Worm (Caenorhabditis elegans) whole organism, midembryonic: ENCODE measurements around the gene F18E3.11.

Experiments used
- T22C8.4 ChIP-seq: fragments of 200-800 bp; sonication (Bioruptor generic); IDR thresholded peaks from 2 replicates; pipeline ENCODE4 v1.3.6; 2022; ENCODE audit warnings: missing genetic modification characterization, missing compliant biosample characterization
- cog-1 ChIP-seq: sonication (generic microtip); optimal IDR thresholded peaks from 2 replicates; lab custom pipeline; 2016; ENCODE audit warnings: missing genetic modification characterization, missing compliant biosample characterization
- flt-1 ChIP-seq: fragments of 200-800 bp; sonication (Bioruptor generic); IDR thresholded peaks from 2 replicates; pipeline ENCODE4 v1.3.6; 2022; ENCODE audit warnings: missing genetic modification characterization, missing compliant biosample characterization
- klf-2 ChIP-seq: fragments of 200-800 bp; sonication (Bioruptor generic); conservative IDR thresholded peaks from 2 replicates; pipeline ENCODE4 v1.3.6; 2022; ENCODE audit warnings: missing genetic modification reagents, missing genetic modification characterization, missing compliant biosample characterization
- med-1 ChIP-seq: sonication (generic microtip); optimal IDR thresholded peaks from 2 replicates; lab custom pipeline; 2017; ENCODE audit warnings: missing genetic modification characterization, mild to moderate bottlenecking, missing compliant biosample characterization, antibody characterized with exemption, missing genetic modification reagents; ENCODE audit not compliant: insufficient read depth
- ref-1 ChIP-seq: fragments of 200-800 bp; sonication (Bioruptor generic); conservative IDR thresholded peaks from 2 replicates; pipeline ENCODE4 v1.3.6; 2022; ENCODE audit warnings: missing genetic modification reagents, missing genetic modification characterization, missing compliant biosample characterization
- tab-1 ChIP-seq: fragments of 200-800 bp; sonication (Bioruptor generic); IDR thresholded peaks from 2 replicates; pipeline ENCODE4 v1.3.6; 2022; ENCODE audit warnings: missing genetic modification characterization, missing compliant biosample characterization
- ztf-23 ChIP-seq: fragments of 200-800 bp; sonication (Bioruptor generic); IDR thresholded peaks from 2 replicates; pipeline ENCODE4 v1.3.6; 2022; ENCODE audit warnings: missing genetic modification reagents, missing genetic modification characterization, missing compliant biosample characterization
- ztf-29 ChIP-seq: fragments of 200-800 bp; sonication (Bioruptor generic); IDR thresholded peaks from 2 replicates; pipeline ENCODE4 v1.3.6; 2022; ENCODE audit warnings: missing genetic modification reagents, missing genetic modification characterization, missing compliant biosample characterization

F18E3.11 gene

DNA sequence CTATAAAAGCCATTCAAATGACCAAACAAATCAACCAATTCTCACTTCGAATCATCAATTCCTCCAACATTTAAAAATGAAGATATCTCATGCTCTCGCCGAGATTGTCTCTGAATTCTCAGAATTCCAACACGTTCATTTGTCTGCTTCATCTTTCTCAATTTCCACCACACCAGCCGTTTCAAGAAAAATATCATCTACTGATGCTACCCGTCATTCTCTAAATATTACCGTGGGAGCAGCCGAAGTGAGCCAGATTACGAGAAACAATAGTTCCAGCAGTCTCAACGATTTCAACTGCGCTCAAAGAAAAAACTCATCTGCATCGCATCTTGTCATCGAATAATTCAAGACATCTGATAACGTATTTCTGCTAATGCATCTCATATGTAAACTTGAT, 1.6 kb downstream of the F18E3.11 start, which contains the start of gene F18E3.12:
F18E3.12 (plus strand) TSS at position 77 of the 400 bp plus-strand sequence.
- TF ChIP-seq T22C8.4 (GFP tag; lab: Robert Waterston, UW) (no peak), cog-1 (no peak), ztf-23 (GFP tag; lab: Robert Waterston, UW) (no peak), flt-1 (GFP tag; lab: Robert Waterston, UW) (no peak), ztf-29 (GFP tag; lab: Robert Waterston, UW) (no peak), ref-1 (GFP tag; lab: Robert Waterston, UW) (no peak)

DNA sequence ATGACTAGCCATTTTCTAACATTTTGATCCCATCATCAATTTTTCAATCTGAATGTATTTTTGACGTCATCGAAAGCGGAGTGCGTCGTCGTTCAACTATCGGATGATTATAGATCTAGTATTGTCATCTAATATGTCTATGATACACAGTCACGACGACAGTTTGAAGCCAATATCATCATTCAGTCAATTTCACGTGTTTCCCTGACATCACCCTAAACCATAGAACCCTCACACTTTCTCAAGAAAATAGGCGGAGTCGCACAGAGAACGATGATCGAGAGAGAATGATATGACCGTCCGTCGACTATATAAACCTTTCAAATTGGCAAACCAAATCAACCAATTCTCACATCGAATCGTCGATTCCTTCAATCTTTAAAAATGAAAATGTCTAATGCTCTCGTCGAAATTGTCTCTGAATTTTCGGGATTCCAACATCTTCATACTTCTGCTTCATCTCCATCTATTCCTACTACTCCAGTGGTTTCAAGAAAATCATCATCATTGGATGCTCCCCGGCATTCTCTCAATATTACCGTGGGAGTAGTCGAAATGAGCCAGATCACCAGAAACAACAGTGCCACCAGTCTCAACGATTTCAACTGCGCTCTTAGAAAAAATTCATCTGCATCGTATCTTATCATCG, 2.6 kb downstream of the F18E3.11 start, which contains the start of gene F18E3.13:
F18E3.13 (plus strand) TSS at position 385 of the 649 bp plus-strand sequence.
- TF ChIP-seq ztf-23 (GFP tag; lab: Robert Waterston, UW) (no peak), cog-1 (no peak), T22C8.4 (GFP tag; lab: Robert Waterston, UW) (no peak), ztf-29 (GFP tag; lab: Robert Waterston, UW) (no peak), med-1 (GFP tag; lab: Kevin White, UChicago) (no peak), flt-1 (GFP tag; lab: Robert Waterston, UW) (no peak), ref-1 (GFP tag; lab: Robert Waterston, UW) (no peak), tab-1 (GFP tag; lab: Robert Waterston, UW) (no peak), klf-2 (GFP tag; lab: Robert Waterston, UW) (no peak)

DNA sequence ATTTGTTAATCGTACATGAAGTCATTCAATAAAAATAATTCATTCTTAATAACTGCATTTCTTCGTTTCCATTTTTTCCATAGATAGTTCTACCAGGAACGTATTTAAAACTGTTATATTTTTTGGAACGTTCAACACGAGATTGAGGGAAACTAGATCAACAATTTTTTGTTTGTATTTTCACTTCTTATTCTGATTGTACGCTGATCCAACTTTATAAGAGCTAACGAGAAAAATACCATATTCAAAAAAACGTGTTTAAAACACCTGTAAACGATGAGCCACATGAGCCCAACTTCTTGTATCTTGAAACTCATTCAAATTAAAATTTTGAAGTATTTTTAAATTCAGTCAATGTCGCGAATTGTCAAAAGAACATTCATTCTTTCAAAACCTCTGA, 3.3 kb downstream of the F18E3.11 start:
- TF ChIP-seq tab-1 (GFP tag; lab: Robert Waterston, UW): no peak
- no peak for TF ChIP-seq flt-1 (GFP tag; lab: Robert Waterston, UW)
- TF ChIP-seq T22C8.4 (GFP tag; lab: Robert Waterston, UW): no peak
- no peak for TF ChIP-seq klf-2 (GFP tag; lab: Robert Waterston, UW)
- TF ChIP-seq cog-1: no peak
- no peak for TF ChIP-seq ztf-29 (GFP tag; lab: Robert Waterston, UW)
- no peak for TF ChIP-seq ref-1 (GFP tag; lab: Robert Waterston, UW)
- no peak for TF ChIP-seq med-1 (GFP tag; lab: Kevin White, UChicago)
- TF ChIP-seq ztf-23 (GFP tag; lab: Robert Waterston, UW): no peak

DNA sequence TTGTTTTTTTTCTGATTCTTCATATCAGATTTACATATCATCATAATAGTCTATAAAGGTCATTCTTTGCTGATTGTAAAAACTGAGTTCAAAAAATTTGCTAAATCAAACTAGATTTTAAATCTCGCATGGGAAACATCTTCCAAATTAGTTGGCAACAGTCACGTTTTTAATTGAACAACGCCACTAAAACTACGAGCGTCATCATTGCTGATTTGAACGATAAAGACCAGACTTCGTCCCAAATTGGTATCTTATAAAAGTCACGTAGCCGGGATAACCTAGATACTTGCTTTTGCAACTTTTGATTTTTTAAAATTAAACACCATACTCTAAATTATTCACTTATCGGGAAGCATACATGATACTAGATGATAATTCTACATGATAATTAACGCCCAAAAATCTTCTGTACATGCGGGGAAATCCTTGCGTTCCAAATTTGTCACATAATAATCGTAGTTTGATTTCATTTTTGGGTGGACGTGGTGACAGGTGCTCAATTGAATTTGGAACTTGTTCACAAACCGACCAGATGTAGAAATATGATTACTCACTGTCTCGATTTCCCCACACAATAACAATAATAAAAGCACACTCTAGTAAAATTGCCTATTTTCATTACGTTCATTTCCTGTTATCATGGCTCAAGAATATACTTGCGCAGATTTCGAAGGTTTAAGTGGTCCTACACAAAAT, 3.9 kb downstream of the F18E3.11 start, which contains the start of gene srw-67:
srw-67 (plus strand) TSS at position 643 of the 699 bp plus-strand sequence.
- TF ChIP-seq cog-1 (no peak), klf-2 (GFP tag; lab: Robert Waterston, UW) (no peak), ref-1 (GFP tag; lab: Robert Waterston, UW) (no peak), ztf-29 (GFP tag; lab: Robert Waterston, UW) (no peak), flt-1 (GFP tag; lab: Robert Waterston, UW) (no peak), ztf-23 (GFP tag; lab: Robert Waterston, UW) (no peak), T22C8.4 (GFP tag; lab: Robert Waterston, UW) (no peak)

DNA sequence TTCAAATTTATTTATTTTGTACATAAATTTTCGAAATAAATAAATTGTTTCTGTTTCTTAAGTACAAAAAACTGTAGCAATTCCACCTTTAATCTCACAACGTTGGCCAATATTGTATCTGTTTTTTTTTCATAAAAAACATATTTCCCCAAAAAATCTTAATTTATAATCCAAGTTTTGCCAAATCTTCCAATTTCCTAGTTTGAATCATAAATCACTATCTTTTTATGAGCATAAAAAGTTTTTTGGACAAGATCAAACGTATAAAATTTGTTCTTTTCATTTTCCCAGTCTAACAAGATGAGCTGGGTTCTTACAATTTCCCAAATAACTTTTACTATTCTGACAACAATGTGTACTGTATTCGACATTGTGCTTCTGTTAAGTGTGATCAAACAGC, 6.9 kb downstream of the F18E3.11 start, which contains the start of gene srxa-4:
srxa-4 (plus strand) TSS at position 301 of the 400 bp plus-strand sequence.
- TF ChIP-seq ref-1 (GFP tag; lab: Robert Waterston, UW): no peak
- no peak for TF ChIP-seq klf-2 (GFP tag; lab: Robert Waterston, UW)
- TF ChIP-seq T22C8.4 (GFP tag; lab: Robert Waterston, UW): no peak
- TF ChIP-seq ztf-23 (GFP tag; lab: Robert Waterston, UW): no peak
- TF ChIP-seq flt-1 (GFP tag; lab: Robert Waterston, UW): no peak
- no peak for TF ChIP-seq ztf-29 (GFP tag; lab: Robert Waterston, UW)

DNA sequence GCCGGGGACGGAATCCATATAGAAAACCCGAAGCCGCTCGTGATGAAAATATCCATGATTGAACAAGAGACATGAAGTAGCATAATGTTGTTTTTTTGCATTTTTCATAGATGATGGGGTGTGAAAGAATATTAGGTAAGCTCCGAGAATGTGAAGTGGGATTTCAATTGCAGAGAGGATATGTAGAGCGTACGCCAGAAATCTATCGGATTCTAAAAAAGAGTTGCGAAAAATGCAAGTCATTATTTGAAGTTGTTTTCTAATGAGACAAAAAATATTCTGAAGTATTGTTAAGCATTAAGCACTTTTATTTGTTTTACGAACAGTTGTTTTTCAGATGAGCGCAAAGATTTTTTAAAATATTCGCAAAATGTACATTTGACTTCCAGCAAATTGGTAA, 11.1 kb downstream of the F18E3.11 start, which contains the start of gene F18E3.10:
F18E3.10 (minus strand) TSS at position 101 of the 400 bp plus-strand sequence.
- TF ChIP-seq ref-1 (GFP tag; lab: Robert Waterston, UW) (no peak), cog-1 (no peak), flt-1 (GFP tag; lab: Robert Waterston, UW) (no peak), klf-2 (GFP tag; lab: Robert Waterston, UW) (no peak), T22C8.4 (GFP tag; lab: Robert Waterston, UW) (no peak), tab-1 (GFP tag; lab: Robert Waterston, UW) (no peak), med-1 (GFP tag; lab: Kevin White, UChicago) (no peak), ztf-23 (GFP tag; lab: Robert Waterston, UW) (no peak), ztf-29 (GFP tag; lab: Robert Waterston, UW) (no peak)

DNA sequence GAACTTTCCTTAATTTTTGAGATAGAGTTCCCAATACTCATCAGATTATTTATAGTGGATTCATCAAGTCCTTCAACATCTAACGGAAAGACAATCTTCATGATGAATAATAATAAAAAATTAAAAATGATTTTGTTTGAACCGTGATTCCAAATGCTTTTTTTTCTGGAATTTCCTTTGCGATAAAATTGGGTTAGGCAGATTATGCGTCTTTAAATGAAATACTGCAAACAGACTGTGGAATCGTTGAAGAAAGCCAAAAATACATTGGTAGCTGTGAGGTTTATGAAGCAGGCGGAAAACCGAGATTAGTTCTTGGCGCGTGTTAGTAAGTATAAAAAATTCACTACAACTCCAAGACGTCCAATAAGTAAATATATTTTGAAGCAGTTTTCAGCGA, 13.3 kb downstream of the F18E3.11 start, which contains the start of gene srw-68:
srw-68 (minus strand) TSS at position 101 of the 400 bp plus-strand sequence.
- TF ChIP-seq tab-1 (GFP tag; lab: Robert Waterston, UW) (no peak), ztf-29 (GFP tag; lab: Robert Waterston, UW) (no peak), ref-1 (GFP tag; lab: Robert Waterston, UW) (no peak), klf-2 (GFP tag; lab: Robert Waterston, UW) (no peak), ztf-23 (GFP tag; lab: Robert Waterston, UW) (no peak), cog-1 (no peak), med-1 (GFP tag; lab: Kevin White, UChicago) (no peak), T22C8.4 (GFP tag; lab: Robert Waterston, UW) (no peak), flt-1 (GFP tag; lab: Robert Waterston, UW) (no peak)

DNA sequence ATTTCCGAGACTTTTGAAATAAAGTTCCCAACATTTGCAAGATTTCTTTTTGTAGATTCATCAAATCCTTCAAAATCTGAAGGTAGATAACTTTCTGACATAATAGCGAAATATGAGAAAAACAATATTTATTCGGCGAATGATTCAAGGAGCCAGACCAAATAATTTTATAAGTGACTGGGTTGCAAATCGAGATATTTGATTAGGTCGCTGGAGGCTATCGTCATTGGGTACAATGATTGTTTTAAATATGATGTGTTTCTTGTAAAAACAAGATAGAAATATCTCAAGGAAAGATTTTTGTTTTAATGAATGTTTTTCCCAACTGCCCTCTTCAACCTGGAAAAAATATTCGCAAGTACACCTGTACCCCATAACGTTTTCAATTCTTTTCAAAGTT, 15.6 kb downstream of the F18E3.11 start, which contains the start of gene srw-69:
srw-69 (minus strand) TSS at position 101 of the 400 bp plus-strand sequence.
- no peak for TF ChIP-seq flt-1 (GFP tag; lab: Robert Waterston, UW)
- TF ChIP-seq ztf-29 (GFP tag; lab: Robert Waterston, UW): no peak
- TF ChIP-seq med-1 (GFP tag; lab: Kevin White, UChicago): no peak
- no peak for TF ChIP-seq ztf-23 (GFP tag; lab: Robert Waterston, UW)
- no peak for TF ChIP-seq tab-1 (GFP tag; lab: Robert Waterston, UW)
- TF ChIP-seq ref-1 (GFP tag; lab: Robert Waterston, UW): no peak
- no peak for TF ChIP-seq cog-1
- no peak for TF ChIP-seq T22C8.4 (GFP tag; lab: Robert Waterston, UW)
- TF ChIP-seq klf-2 (GFP tag; lab: Robert Waterston, UW): no peak
